Worm (Caenorhabditis elegans): ENCODE data around the gene F53F4.4.

DNA sequence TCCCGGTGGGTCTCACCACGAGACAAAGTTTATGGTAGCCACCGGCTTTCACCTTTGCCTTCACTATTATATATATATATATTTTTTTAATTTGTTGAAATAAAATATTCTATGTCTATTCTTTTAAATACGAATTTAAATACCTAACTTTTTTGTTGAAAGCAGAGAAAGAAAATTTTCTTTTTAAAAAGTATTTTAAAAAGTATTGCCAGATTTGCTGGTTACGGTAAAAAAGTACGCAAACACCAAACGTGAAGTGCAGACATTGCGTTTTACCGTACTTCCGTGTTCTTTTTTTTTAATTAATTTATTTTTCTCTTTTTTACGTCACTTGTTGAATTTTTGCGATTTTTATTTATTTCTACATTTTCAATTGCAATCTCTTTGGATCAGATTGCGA, 33.2 kb upstream of the F53F4.4 start, which contains the start of gene C56A3.8:
- no peak for TF ChIP-seq nhr-237 (tag; optimal IDR thresholded peaks at IDR 0.05)
- TF ChIP-seq nhr-76 (tag; optimal IDR thresholded peaks at IDR 0.05), result no peak
- TF ChIP-seq unc-62 (GFP tag; optimal IDR thresholded peaks at IDR 0.05 in 1 of 2), result no peak
- TF ChIP-seq unc-62 (tag; optimal IDR thresholded peaks at IDR 0.05), result no peak
- no peak for TF ChIP-seq vab-7 (GFP tag; IDR thresholded peaks at IDR 0.05)
- TF ChIP-seq skn-1 (tag; optimal IDR thresholded peaks at IDR 0.05), result no peak
- no peak for TF ChIP-seq Y5F2A.4 (GFP tag; optimal IDR thresholded peaks at IDR 0.05)
- peak; percentile 19 for TF ChIP-seq unc-130 (GFP tag; optimal IDR thresholded peaks at IDR 0.05)
- no peak for TF ChIP-seq zag-1 (tag; optimal IDR thresholded peaks at IDR 0.05)
